Fruit fly (Drosophila melanogaster): Measurements from ENCODE around the gene CG34174.

CG34174 gene

DNA sequence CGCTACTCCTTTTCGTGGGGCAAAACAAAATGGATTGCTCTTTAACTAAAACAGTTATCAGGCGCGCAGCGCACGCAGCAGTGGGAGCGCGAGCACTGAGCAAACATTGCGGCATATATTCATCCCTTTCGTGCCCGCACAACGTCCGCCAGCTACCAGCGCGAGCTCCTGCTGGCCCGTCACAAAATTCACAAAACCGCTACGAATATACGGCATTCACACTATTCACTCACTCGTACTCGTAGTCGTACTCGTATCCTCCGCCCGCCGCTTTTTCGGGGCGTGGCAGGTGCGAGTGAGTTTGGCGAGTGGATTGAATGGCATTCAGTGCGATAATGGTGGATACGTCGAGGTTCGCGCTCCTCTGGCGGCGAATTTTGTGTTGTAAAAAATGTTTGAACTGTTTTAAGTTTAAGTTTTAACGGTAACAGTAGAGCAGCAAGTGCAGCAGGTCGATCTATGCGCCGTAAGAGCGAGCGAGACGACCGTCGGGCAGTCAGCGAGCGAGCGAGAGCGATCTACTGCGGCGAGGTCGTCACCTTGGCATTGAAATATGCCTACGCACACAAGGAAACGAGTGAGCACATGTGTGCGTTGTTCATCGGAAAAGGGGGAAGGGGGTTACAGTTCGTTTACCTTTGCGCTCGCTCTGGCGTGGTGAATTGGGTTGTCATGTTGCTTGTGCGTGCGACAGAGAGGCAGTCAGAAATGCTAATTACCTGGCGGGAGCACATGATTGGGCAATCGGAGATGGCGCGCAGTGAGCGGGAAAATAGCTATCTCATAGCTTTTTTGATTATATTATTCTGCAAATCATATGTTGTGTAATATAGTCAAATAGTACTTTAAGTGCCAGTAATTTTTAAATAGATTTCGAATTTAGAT, 17.2 kb upstream of the CG34174 start (continued):
- TF ChIP-seq Fer2 (tag; optimal IDR thresholded peaks at IDR 0.05) (peak; percentile 20), gro (GFP tag; optimal IDR thresholded peaks at IDR 0.05) (peak; percentile 56), CG17361 (GFP tag; IDR thresholded peaks at IDR 0.05) (no peak), al (GFP tag; IDR thresholded peaks at IDR 0.05) (no peak), Adf1 (GFP tag; IDR thresholded peaks at IDR 0.05) (no peak), CG16813 (GFP tag; IDR thresholded peaks at IDR 0.05; ENCODE audit: partially characterized antibody) (no peak), h (optimal IDR thresholded peaks at IDR 0.05) (no peak), CG9215 (GFP tag; IDR thresholded peaks at IDR 0.05) (no peak), Dll (GFP tag; IDR thresholded peaks at IDR 0.05; ENCODE audit: partially characterized antibody) (no peak), CG8388 (GFP tag; optimal IDR thresholded peaks at IDR 0.05) (no peak), CG15479 (GFP tag; optimal IDR thresholded peaks at IDR 0.05) (peak; percentile 87), Dref (GFP tag; IDR thresholded peaks at IDR 0.05) (no peak), dysf (GFP tag; IDR thresholded peaks at IDR 0.05) (no peak), CG7372 (GFP tag; IDR thresholded peaks at IDR 0.05) (no peak), row (GFP tag; IDR thresholded peaks at IDR 0.05) (no peak), CG3407 (GFP tag; optimal IDR thresholded peaks at IDR 0.05) (peak; percentile 33), CG10462 (GFP tag; optimal IDR thresholded peaks at IDR 0.05) (no peak), dati (GFP tag; IDR thresholded peaks at IDR 0.05) (no peak), CG30431 (GFP tag; optimal IDR thresholded peaks at IDR 0.05) (no peak)

DNA sequence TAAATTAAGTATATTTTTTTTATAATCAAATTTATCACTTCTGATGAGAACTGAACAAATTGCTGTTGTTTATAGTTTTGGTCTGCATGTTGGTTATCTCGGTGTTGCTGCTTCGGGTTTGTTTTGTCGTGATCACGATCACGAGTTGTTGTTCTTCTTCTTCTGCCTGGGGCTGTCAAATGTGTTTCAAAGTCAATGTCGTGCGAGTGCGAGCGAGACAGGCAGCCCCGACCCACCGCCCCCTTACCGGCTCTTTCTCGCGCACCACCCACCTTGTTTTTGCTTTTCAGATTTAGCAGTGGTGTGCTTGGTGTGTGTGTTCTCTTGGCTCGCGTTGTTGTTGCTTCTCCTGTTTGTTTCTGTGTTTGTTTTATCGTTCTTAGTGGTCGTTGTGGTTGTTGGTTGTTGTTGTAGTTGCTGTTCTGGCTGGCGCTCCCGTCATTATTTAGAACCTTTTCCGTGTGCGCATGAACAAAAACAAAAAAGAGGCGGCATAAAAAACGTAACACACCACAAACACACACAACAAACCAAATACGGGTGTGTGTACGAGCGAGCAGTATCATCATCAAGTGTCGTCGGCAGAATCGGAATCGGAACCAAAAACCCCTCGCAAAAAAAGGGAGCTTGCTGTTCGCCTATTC, 16.5 kb upstream of the CG34174 start, which contains the start of gene COX7AL2:
Gene COX7AL2, minus strand, starts transcription at position 438 of the 644 bp plus-strand sequence.
- TF ChIP-seq ara (GFP tag; IDR thresholded peaks at IDR 0.05) (no peak), Lpt (GFP tag; optimal IDR thresholded peaks at IDR 0.05) (no peak), fd96Cb (tag; optimal IDR thresholded peaks at IDR 0.05) (no peak), Xbp1 (GFP tag; optimal IDR thresholded peaks at IDR 0.05) (no peak), gce (GFP tag; IDR thresholded peaks at IDR 0.05) (no peak), CG32532 (GFP tag; IDR thresholded peaks at IDR 0.05) (no peak), cwo (GFP tag; optimal IDR thresholded peaks at IDR 0.05) (peak; percentile 89), Max (GFP tag; optimal IDR thresholded peaks at IDR 0.05) (no peak), CG12155 (GFP tag; optimal IDR thresholded peaks at IDR 0.05) (no peak), CG8765 (GFP tag; IDR thresholded peaks at IDR 0.05) (no peak), D (optimal IDR thresholded peaks at IDR 0.05) (no peak), D (GFP tag; optimal IDR thresholded peaks at IDR 0.05) (no peak), lab (GFP tag; optimal IDR thresholded peaks at IDR 0.05) (no peak), CG14860 (GFP tag; IDR thresholded peaks at IDR 0.05; ENCODE audit: partially characterized antibody) (no peak), CG1529 (GFP tag; optimal IDR thresholded peaks at IDR 0.05) (no peak), HmgZ (tag; optimal IDR thresholded peaks at IDR 0.05) (no peak), Hsf (GFP tag; optimal IDR thresholded peaks at IDR 0.05) (no peak), CG7963 (GFP tag; IDR thresholded peaks at IDR 0.05; ENCODE audit: partially characterized antibody) (no peak), CG18764 (GFP tag; optimal IDR thresholded peaks at IDR 0.05) (no peak), odd (GFP tag; optimal IDR thresholded peaks at IDR 0.05) (no peak), yki (optimal IDR thresholded peaks at IDR 0.05) (no peak), CG4854 (GFP tag; optimal IDR thresholded peaks at IDR 0.05) (no peak), Awh (GFP tag; IDR thresholded peaks at IDR 0.05) (no peak), Vsx1 (GFP tag; optimal IDR thresholded peaks at IDR 0.05) (peak; percentile 91), run (tag; optimal IDR thresholded peaks at IDR 0.05) (peak; percentile 20), ash1 (GFP tag; optimal IDR thresholded peaks at IDR 0.05) (no peak), aop (GFP tag; IDR thresholded peaks at IDR 0.05) (no peak), CG7271 (tag; optimal IDR thresholded peaks at IDR 0.05) (no peak), nom (GFP tag; optimal IDR thresholded peaks at IDR 0.05) (no peak), wdn (GFP tag; IDR thresholded peaks at IDR 0.05) (no peak), CG13775 (GFP tag; optimal IDR thresholded peaks at IDR 0.05) (peak; percentile 24)

Measured in whole organism, embryonic.